Worm (Caenorhabditis elegans): ENCODE data around the gene tric-1B.1.

tric-1B.1 gene

ce11 chrII:12222524-12222923 is 43.5 kb downstream of the tric-1B.1 start:
- no peak for TF ChIP-seq unc-62 (GFP tag; optimal IDR thresholded peaks at IDR 0.05)

- no peak for TF ChIP-seq unc-62 (GFP tag; optimal IDR thresholded peaks at IDR 0.05)
These were observed 51.5 kb downstream of the tric-1B.1 start for ce11 chrII:12214562-12214961.

ce11 chrII:12211652-12212245 is 54.3 kb downstream of the tric-1B.1 start:
- no peak for TF ChIP-seq unc-62 (GFP tag; optimal IDR thresholded peaks at IDR 0.05)

- TF ChIP-seq unc-62 (GFP tag; optimal IDR thresholded peaks at IDR 0.05): no peak
These were observed 57.3 kb downstream of the tric-1B.1 start for ce11 chrII:12208741-12209140.

Measured in whole organism, dauer.